Worm (Caenorhabditis elegans) whole organism, young adult: ENCODE data around the gene F54D1.6.

Experiments
- akir-1 ChIP-seq: fragments of 200-800 bp; sonication (Bioruptor generic); optimal IDR thresholded peaks from 2 replicates; lab custom pipeline; 2018; ENCODE audit warnings: mild to moderate bottlenecking, missing genetic modification characterization, moderate library complexity, missing compliant biosample characterization
- efl-1 ChIP-seq: fragments of 150-350 bp; optimal IDR thresholded peaks from 2 replicates; lab custom pipeline; 2014; ENCODE audit warnings: missing biosample characterization, missing genetic modification reagents, missing genetic modification characterization
- madf-6 ChIP-seq: fragments of 200-800 bp; sonication (Bioruptor generic); IDR thresholded peaks from 2 replicates; pipeline ENCODE4 v1.3.6; 2022; ENCODE audit warnings: missing genetic modification reagents, missing genetic modification characterization, missing compliant biosample characterization
- madf-8 ChIP-seq: fragments of 200-800 bp; sonication (Bioruptor generic); conservative IDR thresholded peaks from 2 replicates; pipeline ENCODE4 v1.3.6; 2022; ENCODE audit warnings: missing genetic modification reagents, missing genetic modification characterization, missing compliant biosample characterization
- nhr-90 ChIP-seq: sonication (generic microtip); optimal IDR thresholded peaks from 2 replicates; lab custom pipeline; 2016; ENCODE audit warnings: missing genotype, mild to moderate bottlenecking, missing genetic modification characterization, missing compliant biosample characterization
- snpc-1.3 ChIP-seq: sonication (generic microtip); optimal IDR thresholded peaks from 2 replicates; lab custom pipeline; 2017; ENCODE audit warnings: missing genetic modification characterization, mild to moderate bottlenecking, missing compliant biosample characterization, antibody characterized with exemption, moderate library complexity, missing genotype, missing genetic modification reagents; ENCODE audit not compliant: insufficient read depth
- tlf-1 ChIP-seq: fragments of 200-800 bp; sonication (Bioruptor generic); optimal IDR thresholded peaks from 2 replicates; lab custom pipeline; 2018; ENCODE audit warnings: mild to moderate bottlenecking, missing genetic modification characterization, missing compliant biosample characterization
- unc-62 ChIP-seq: fragments of 150-350 bp; optimal IDR thresholded peaks from 2 replicates; lab custom pipeline; 2014; ENCODE audit warnings: missing biosample characterization, missing genetic modification reagents, missing genetic modification characterization
- ztf-22 ChIP-seq: fragments of 200-800 bp; sonication (Bioruptor generic); optimal IDR thresholded peaks from 2 replicates; lab custom pipeline; 2018; ENCODE audit warnings: mild to moderate bottlenecking, missing genetic modification characterization, moderate library complexity, missing compliant biosample characterization

- peak; percentile 98 for TF ChIP-seq efl-1 (GFP tag; lab: Kevin White, UChicago)
- peak; percentile 96 for TF ChIP-seq madf-8 (GFP tag; lab: Robert Waterston, UW)
- TF ChIP-seq snpc-1.3 (tag; lab: Kevin White, UChicago): peak; percentile 88
- TF ChIP-seq madf-6: peak; percentile 99
- TF ChIP-seq ztf-22: no peak
- TF ChIP-seq tlf-1 (GFP tag; lab: Kevin White, UChicago): peak; percentile 90
- TF ChIP-seq unc-62 (GFP tag; lab: Kevin White, UChicago): no peak
- no peak for TF ChIP-seq akir-1 (GFP tag; lab: Kevin White, UChicago)
- no peak for TF ChIP-seq nhr-90 (tag; lab: Kevin White, UChicago)
These were observed 49.4 kb downstream of the F54D1.6 start, which contains the start of gene F54E12.2 for ce11 chrIV:11337021-11337420.
